Worm (Caenorhabditis elegans): ENCODE results near the gene efr-3.

efr-3 gene

ce11 chrII:6342455-6342854, 21.5 kb upstream of the efr-3 start (continued):
- TF ChIP-seq fkh-10 (GFP tag; optimal IDR thresholded peaks at IDR 0.05) (no peak), C04F5.9 (tag; optimal IDR thresholded peaks at IDR 0.05) (no peak), unc-98 (GFP tag; IDR thresholded peaks at IDR 0.05) (no peak), unc-86 (tag; optimal IDR thresholded peaks at IDR 0.05) (no peak), lir-3 (tag; optimal IDR thresholded peaks at IDR 0.05; ENCODE audit: poor library complexity) (no peak), nhr-77 (tag; optimal IDR thresholded peaks at IDR 0.05) (peak; percentile 5), sup-37 (GFP tag; optimal IDR thresholded peaks at IDR 0.05) (no peak), lin-14 (GFP tag; optimal IDR thresholded peaks at IDR 0.05) (peak; percentile 24)

- TF ChIP-seq sup-37 (GFP tag; optimal IDR thresholded peaks at IDR 0.05) (no peak), mab-9 (GFP tag; IDR thresholded peaks at IDR 0.05) (no peak), nhr-85 (tag) (peak; percentile 14), lin-14 (GFP tag; optimal IDR thresholded peaks at IDR 0.05) (peak; percentile 18), unc-62 (GFP tag; optimal IDR thresholded peaks at IDR 0.05) (no peak), vab-15 (tag; optimal IDR thresholded peaks at IDR 0.05) (no peak), hlh-17 (GFP tag; optimal IDR thresholded peaks at IDR 0.05; ENCODE audit: borderline replicate concordance) (no peak), blmp-1 (tag; optimal IDR thresholded peaks at IDR 0.05) (peak; percentile 79)
These were observed 20.1 kb upstream of the efr-3 start for ce11 chrII:6341076-6341475.

- no peak for TF ChIP-seq mep-1 (tag; optimal IDR thresholded peaks at IDR 0.05)
- TF ChIP-seq nhr-12 (tag; optimal IDR thresholded peaks at IDR 0.05) = no peak
- TF ChIP-seq ets-5 (GFP tag; IDR thresholded peaks at IDR 0.05) = no peak
- no peak for TF ChIP-seq alr-1 (tag; optimal IDR thresholded peaks at IDR 0.05; ENCODE audit: borderline replicate concordance)
- TF ChIP-seq tlp-1 (tag; optimal IDR thresholded peaks at IDR 0.05) = no peak
- TF ChIP-seq swsn-7 (tag; optimal IDR thresholded peaks at IDR 0.05) = no peak
- TF ChIP-seq nhr-20 (tag; optimal IDR thresholded peaks at IDR 0.05) = no peak
- TF ChIP-seq ces-1 (GFP tag; optimal IDR thresholded peaks at IDR 0.05) = no peak
- no peak for TF ChIP-seq nhr-237 (tag; optimal IDR thresholded peaks at IDR 0.05)
- no peak for TF ChIP-seq blmp-1 (tag; optimal IDR thresholded peaks at IDR 0.05)
- TF ChIP-seq unc-130 (tag; optimal IDR thresholded peaks at IDR 0.05) = no peak
- TF ChIP-seq pax-3 (tag; optimal IDR thresholded peaks at IDR 0.05) = no peak
- TF ChIP-seq aly-2 (tag; optimal IDR thresholded peaks at IDR 0.05) = no peak
These were observed 19.0 kb upstream of the efr-3 start, which contains the start of gene C32D5.7 for ce11 chrII:6339948-6340347. TSS of gene C32D5.7 (minus strand) at chrII:6340048.

ce11 chrII:6339511-6339910, 18.6 kb upstream of the efr-3 start:
- TF ChIP-seq dsc-1 (tag; optimal IDR thresholded peaks at IDR 0.05) = no peak
- TF ChIP-seq pag-3 (tag; optimal IDR thresholded peaks at IDR 0.05; ENCODE audit: borderline replicate concordance, insufficient read depth) = no peak
- TF ChIP-seq nhr-76 (tag; optimal IDR thresholded peaks at IDR 0.05) = no peak
- TF ChIP-seq mab-9 (GFP tag; IDR thresholded peaks at IDR 0.05) = no peak
- TF ChIP-seq unc-62 (GFP tag; optimal IDR thresholded peaks at IDR 0.05) = no peak
- peak in 1 of 2 experiments; percentile 6 for TF ChIP-seq lin-35 (GFP tag; optimal IDR thresholded peaks at IDR 0.05)
- no peak for TF ChIP-seq ces-1 (GFP tag; optimal IDR thresholded peaks at IDR 0.05)
- TF ChIP-seq elt-2 (tag; optimal IDR thresholded peaks at IDR 0.05) = peak; percentile 57
- TF ChIP-seq zip-4 (GFP tag; optimal IDR thresholded peaks at IDR 0.05) = no peak
- no peak for TF ChIP-seq rnt-1 (tag; optimal IDR thresholded peaks at IDR 0.05)
- TF ChIP-seq nhr-12 (tag; optimal IDR thresholded peaks at IDR 0.05) = no peak
- no peak for TF ChIP-seq mdl-1 (tag; optimal IDR thresholded peaks at IDR 0.05)
- no peak for TF ChIP-seq ceh-88 (GFP tag; IDR thresholded peaks at IDR 0.05)
- TF ChIP-seq alr-1 (tag; optimal IDR thresholded peaks at IDR 0.05; ENCODE audit: borderline replicate concordance) = no peak

ce11 chrII:6335358-6335757, 14.4 kb upstream of the efr-3 start, which contains the start of gene C32D5.14:
TSS of gene C32D5.14 (plus strand) at chrII:6335488.
- TF ChIP-seq nhr-11 (tag; optimal IDR thresholded peaks at IDR 0.05) = peak; percentile 6
- TF ChIP-seq fkh-8 (tag; optimal IDR thresholded peaks at IDR 0.05) = peak; percentile 89
- TF ChIP-seq elt-2 (tag; optimal IDR thresholded peaks at IDR 0.05) = peak; percentile 17
- peak; percentile 46 for TF ChIP-seq nhr-71 (tag; optimal IDR thresholded peaks at IDR 0.05)
- no peak for TF ChIP-seq hpl-2 (GFP tag; optimal IDR thresholded peaks at IDR 0.05)
- TF ChIP-seq Y116A8C.19 (tag; optimal IDR thresholded peaks at IDR 0.05; ENCODE audit: borderline replicate concordance) = no peak
- TF ChIP-seq unc-86 (tag; optimal IDR thresholded peaks at IDR 0.05) = no peak
- no peak for TF ChIP-seq egl-27 (tag; optimal IDR thresholded peaks at IDR 0.05)
- TF ChIP-seq dpl-1 (GFP tag; optimal IDR thresholded peaks at IDR 0.05) = no peak
- no peak for TF ChIP-seq alr-1 (tag; optimal IDR thresholded peaks at IDR 0.05; ENCODE audit: borderline replicate concordance)
- no peak for TF ChIP-seq C16A3.4 (tag; optimal IDR thresholded peaks at IDR 0.05)
- TF ChIP-seq swsn-7 (tag; optimal IDR thresholded peaks at IDR 0.05) = no peak
- TF ChIP-seq pax-3 (tag; optimal IDR thresholded peaks at IDR 0.05) = peak; percentile 35
- peak; percentile 31 for TF ChIP-seq dsc-1 (tag; optimal IDR thresholded peaks at IDR 0.05)
- TF ChIP-seq efl-1 (optimal IDR thresholded peaks at IDR 0.05) = no peak
- TF ChIP-seq efl-1 (GFP tag; optimal IDR thresholded peaks at IDR 0.05 in 1 of 2) = peak in 1 of 2 experiments; percentile 88

Measured in whole organism, L1 larva.